Worm (Caenorhabditis elegans) whole organism, midembryonic: ENCODE measurements around the gene gpd-2.

Experiments used
- cog-1 ChIP-seq: sonication (generic microtip); optimal IDR thresholded peaks from 2 replicates; lab custom pipeline; 2016; ENCODE audit warnings: missing genetic modification characterization, missing compliant biosample characterization
- flt-1 ChIP-seq: fragments of 200-800 bp; sonication (Bioruptor generic); IDR thresholded peaks from 2 replicates; pipeline ENCODE4 v1.3.6; 2022; ENCODE audit warnings: missing genetic modification characterization, missing compliant biosample characterization
- klf-2 ChIP-seq: fragments of 200-800 bp; sonication (Bioruptor generic); conservative IDR thresholded peaks from 2 replicates; pipeline ENCODE4 v1.3.6; 2022; ENCODE audit warnings: missing genetic modification reagents, missing genetic modification characterization, missing compliant biosample characterization
- ztf-29 ChIP-seq: fragments of 200-800 bp; sonication (Bioruptor generic); IDR thresholded peaks from 2 replicates; pipeline ENCODE4 v1.3.6; 2022; ENCODE audit warnings: missing genetic modification reagents, missing genetic modification characterization, missing compliant biosample characterization

ce11 chrX:3087245-3087644 lies 27.2 kb downstream of the gpd-2 start, which contains the start of gene F52E4.5:
- TF ChIP-seq flt-1 (GFP tag; lab: Robert Waterston, UW): no peak
- TF ChIP-seq ztf-29: no peak
- no peak for TF ChIP-seq cog-1 (tag; lab: Kevin White, UChicago)
- TF ChIP-seq klf-2: no peak
